Worm (Caenorhabditis elegans): ENCODE results near the gene C49H3.4.

C49H3.4 gene

DNA sequence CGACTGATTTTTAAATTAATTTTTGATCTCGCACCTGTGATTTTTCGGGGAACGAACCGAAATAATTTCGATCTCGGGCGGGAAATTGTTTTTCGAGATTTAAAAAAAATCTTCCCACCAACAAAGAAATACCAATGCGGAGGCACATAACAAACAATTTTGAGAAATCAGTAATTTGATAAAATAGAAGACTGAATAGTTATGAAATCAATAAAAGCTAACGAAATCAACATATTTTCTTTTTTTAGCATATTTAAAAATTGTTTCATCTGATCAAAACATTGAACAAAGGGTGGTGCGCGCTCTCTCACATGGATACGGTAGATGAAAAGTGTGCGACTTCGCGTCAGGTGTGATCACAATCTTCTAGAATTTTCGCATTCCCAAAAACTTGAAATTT is 43.0 kb downstream of the C49H3.4 start:
- TF ChIP-seq tbx-11 (GFP tag; IDR thresholded peaks at IDR 0.05): no peak
- no peak for TF ChIP-seq ceh-36 (tag; optimal IDR thresholded peaks at IDR 0.05)
- TF ChIP-seq aly-1 (tag; optimal IDR thresholded peaks at IDR 0.05): no peak
- no peak for TF ChIP-seq tra-4 (tag; optimal IDR thresholded peaks at IDR 0.05)
- no peak for TF ChIP-seq hmbx-1 (tag; optimal IDR thresholded peaks at IDR 0.05)
- no peak for TF ChIP-seq ceh-13 (GFP tag; optimal IDR thresholded peaks at IDR 0.05)
- TF ChIP-seq ets-7 (tag; optimal IDR thresholded peaks at IDR 0.05): no peak
- TF ChIP-seq pes-1 (GFP tag; IDR thresholded peaks at IDR 0.05): no peak
- TF ChIP-seq F13C5.2 (tag; optimal IDR thresholded peaks at IDR 0.05): no peak
- TF ChIP-seq hmg-4 (GFP tag; optimal IDR thresholded peaks at IDR 0.05): no peak
- TF ChIP-seq ama-1 (optimal IDR thresholded peaks at IDR 0.05): no peak
- TF ChIP-seq flt-1 (GFP tag; IDR thresholded peaks at IDR 0.05): no peak
- no peak for TF ChIP-seq tbx-37 (GFP tag; conservative IDR thresholded peaks at IDR 0.05)
- no peak for TF ChIP-seq hnd-1 (tag; optimal IDR thresholded peaks at IDR 0.05)
- TF ChIP-seq scrt-1 (GFP tag; IDR thresholded peaks at IDR 0.05): no peak
- no peak for TF ChIP-seq B0310.2 (tag; optimal IDR thresholded peaks at IDR 0.05)
- TF ChIP-seq sea-1 (GFP tag; conservative IDR thresholded peaks at IDR 0.05): no peak

DNA sequence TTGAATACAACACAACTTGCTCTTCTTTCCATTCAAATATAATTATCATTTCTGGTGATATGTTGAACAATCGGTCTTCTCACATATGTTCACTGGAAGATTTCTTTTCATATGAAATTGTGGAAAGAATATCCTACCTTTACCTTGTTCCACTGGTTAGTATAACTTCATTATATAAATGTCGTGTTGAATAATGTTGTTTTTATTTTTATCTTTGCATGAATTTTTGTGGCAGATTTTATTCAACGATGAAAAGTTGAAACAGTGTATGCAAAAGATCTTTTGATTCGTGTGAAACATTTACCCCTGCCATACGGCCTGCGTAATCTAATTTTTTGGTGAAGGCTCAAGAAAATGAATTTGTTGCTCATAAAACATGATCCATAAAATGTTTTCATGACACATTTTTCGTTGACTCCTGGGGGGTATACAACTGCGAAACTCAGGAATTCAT is 46.8 kb downstream of the C49H3.4 start:
- TF ChIP-seq tbx-37 (GFP tag; conservative IDR thresholded peaks at IDR 0.05) (no peak), pes-1 (GFP tag; IDR thresholded peaks at IDR 0.05) (no peak), hmbx-1 (tag; optimal IDR thresholded peaks at IDR 0.05) (no peak), F13C5.2 (tag; optimal IDR thresholded peaks at IDR 0.05) (no peak), tbx-11 (GFP tag; IDR thresholded peaks at IDR 0.05) (no peak), ceh-13 (GFP tag; optimal IDR thresholded peaks at IDR 0.05) (no peak)
